Worm (Caenorhabditis elegans) whole organism, L3 larva: ENCODE data around the gene C49F8.1.

Experiments
- R02D3.7 ChIP-seq: fragments of 150-350 bp; optimal IDR thresholded peaks from 2 replicates; lab custom pipeline; 2014; ENCODE audit warnings: missing biosample characterization, missing genetic modification characterization
- ZK546.5 ChIP-seq: sonication (generic microtip); optimal IDR thresholded peaks from 2 replicates; lab custom pipeline; 2017; ENCODE audit warnings: missing biosample characterization, missing genetic modification characterization
- aly-2 ChIP-seq: fragments of 150-350 bp; optimal IDR thresholded peaks from 2 replicates; lab custom pipeline; 2014; ENCODE audit warnings: missing biosample characterization, missing genetic modification characterization
- ama-1 ChIP-seq: fragments of 150-350 bp; optimal IDR thresholded peaks from 2 replicates; lab custom pipeline; 2018
- ceh-82 ChIP-seq: fragments of 150-350 bp; optimal IDR thresholded peaks from 2 replicates; lab custom pipeline; 2014; ENCODE audit warnings: missing biosample characterization, missing genetic modification characterization
- ceh-9 ChIP-seq: sonication (generic microtip); optimal IDR thresholded peaks from 2 replicates; lab custom pipeline; 2018; ENCODE audit warnings: missing biosample characterization, missing genetic modification characterization
- daf-12 ChIP-seq: fragments of 150-350 bp; optimal IDR thresholded peaks from 2 replicates; lab custom pipeline; 2014; ENCODE audit warnings: missing biosample characterization, missing genetic modification reagents, missing genetic modification characterization
- egl-27 ChIP-seq: sonication (generic microtip); optimal IDR thresholded peaks from 4 replicates; lab custom pipeline; 2017; ENCODE audit warnings: missing biosample characterization, missing genetic modification reagents, missing genetic modification characterization
- egl-5 ChIP-seq: fragments of 150-350 bp; optimal IDR thresholded peaks from 2 replicates; lab custom pipeline; 2017; ENCODE audit warnings: missing biosample characterization, missing genetic modification reagents, missing genetic modification characterization, inconsistent platforms
- elt-1 ChIP-seq: fragments of 150-350 bp; optimal IDR thresholded peaks from 2 replicates; lab custom pipeline; 2014; ENCODE audit warnings: missing biosample characterization, missing genetic modification characterization
- elt-2 ChIP-seq: sonication (generic microtip); optimal IDR thresholded peaks from 2 replicates; lab custom pipeline; 2016; ENCODE audit warnings: missing genetic modification reagents, mild to moderate bottlenecking, missing genetic modification characterization, missing compliant biosample characterization
- elt-3 ChIP-seq, 3 experiments: fragments of 150-350 bp in 1 of 3; sonication (generic microtip) in 2 of 3; optimal IDR thresholded peaks; 2 replicates in 2 of 3; 4 replicates in 1 of 3; lab custom pipeline; 2014 to 2017; ENCODE audit warnings: missing biosample characterization in 3 of 3, missing genetic modification characterization in 3 of 3
- eor-1 ChIP-seq, 2 experiments: fragments of 150-350 bp; optimal IDR thresholded peaks; 2 replicates each; lab custom pipeline; 2014 to 2018; ENCODE audit warnings: missing biosample characterization in 2 of 2, missing genetic modification characterization in 2 of 2
- fkh-10 ChIP-seq: sonication (generic microtip); optimal IDR thresholded peaks from 2 replicates; lab custom pipeline; 2017; ENCODE audit warnings: missing biosample characterization, missing genetic modification reagents, missing genetic modification characterization
- fkh-2 ChIP-seq: fragments of 150-350 bp; optimal IDR thresholded peaks from 2 replicates; lab custom pipeline; 2014; ENCODE audit warnings: missing biosample characterization, missing genetic modification reagents, missing genetic modification characterization
- fos-1 ChIP-seq: fragments of 150-350 bp; optimal IDR thresholded peaks from 2 replicates; lab custom pipeline; 2014; ENCODE audit warnings: missing biosample characterization, missing genetic modification characterization
- jun-1 ChIP-seq: fragments of 150-350 bp; optimal IDR thresholded peaks from 2 replicates; lab custom pipeline; 2014; ENCODE audit warnings: missing biosample characterization, missing genetic modification reagents, missing genetic modification characterization
- lin-15B ChIP-seq: fragments of 150-350 bp; optimal IDR thresholded peaks from 2 replicates; lab custom pipeline; 2014; ENCODE audit warnings: missing biosample characterization, missing genetic modification characterization
- lin-39 ChIP-seq: fragments of 150-350 bp; optimal IDR thresholded peaks from 2 replicates; lab custom pipeline; 2018; ENCODE audit warnings: missing biosample characterization, missing genetic modification reagents, missing genetic modification characterization
- lsy-12 ChIP-seq: sonication (generic microtip); optimal IDR thresholded peaks from 2 replicates; lab custom pipeline; 2016; ENCODE audit warnings: mild to moderate bottlenecking, missing genetic modification characterization, missing compliant biosample characterization
- mdl-1 ChIP-seq: fragments of 150-350 bp; optimal IDR thresholded peaks from 2 replicates; lab custom pipeline; 2014; ENCODE audit warnings: missing biosample characterization, missing genetic modification characterization
- mml-1 ChIP-seq: fragments of 150-350 bp; sonication (generic microtip); optimal IDR thresholded peaks from 3 replicates; lab custom pipeline; 2014; ENCODE audit warnings: missing biosample characterization, missing genetic modification characterization
- nfya-1 ChIP-seq: sonication (generic microtip); optimal IDR thresholded peaks from 2 replicates; lab custom pipeline; 2017; ENCODE audit warnings: missing genetic modification characterization, mild to moderate bottlenecking, missing compliant biosample characterization, antibody characterized with exemption, moderate library complexity; ENCODE audit not compliant: insufficient read depth
- nhr-11 ChIP-seq: fragments of 150-350 bp; optimal IDR thresholded peaks from 2 replicates; lab custom pipeline; 2014; ENCODE audit warnings: missing biosample characterization, missing genetic modification characterization
- nhr-12 ChIP-seq: fragments of 150-350 bp; optimal IDR thresholded peaks from 2 replicates; lab custom pipeline; 2014; ENCODE audit warnings: missing biosample characterization, missing genetic modification characterization
- nhr-23 ChIP-seq: fragments of 150-350 bp; optimal IDR thresholded peaks from 2 replicates; lab custom pipeline; 2014; ENCODE audit warnings: missing biosample characterization, missing genetic modification reagents, missing genetic modification characterization
- nhr-237 ChIP-seq: fragments of 150-350 bp; optimal IDR thresholded peaks from 2 replicates; lab custom pipeline; 2014; ENCODE audit warnings: missing biosample characterization, missing genetic modification characterization
- nhr-25 ChIP-seq: sonication (generic microtip); optimal IDR thresholded peaks from 2 replicates; lab custom pipeline; 2017; ENCODE audit warnings: missing biosample characterization, missing genetic modification characterization
- nhr-28 ChIP-seq: fragments of 150-350 bp; optimal IDR thresholded peaks from 2 replicates; lab custom pipeline; 2014; ENCODE audit warnings: missing biosample characterization, missing genetic modification characterization
- nhr-43 ChIP-seq: sonication (generic microtip); optimal IDR thresholded peaks from 2 replicates; lab custom pipeline; 2016; ENCODE audit warnings: mild to moderate bottlenecking, missing genetic modification characterization, missing compliant biosample characterization; ENCODE audit not compliant: poor library complexity, severe bottlenecking
- nhr-67 ChIP-seq: fragments of 150-350 bp; optimal IDR thresholded peaks from 2 replicates; lab custom pipeline; 2014; ENCODE audit warnings: missing biosample characterization, missing genetic modification characterization
- nhr-76 ChIP-seq: fragments of 150-350 bp; sonication (generic microtip); optimal IDR thresholded peaks from 5 replicates; lab custom pipeline; 2014; ENCODE audit warnings: missing biosample characterization, missing genetic modification characterization
- nhr-77 ChIP-seq: fragments of 150-350 bp; optimal IDR thresholded peaks from 2 replicates; lab custom pipeline; 2014; ENCODE audit warnings: missing biosample characterization, missing genetic modification characterization
- pha-4 ChIP-seq: fragments of 150-350 bp; optimal IDR thresholded peaks from 2 replicates; lab custom pipeline; 2014; ENCODE audit warnings: missing biosample characterization, missing genetic modification reagents, missing genetic modification characterization
- pqm-1 ChIP-seq: fragments of 150-350 bp; optimal IDR thresholded peaks from 2 replicates; lab custom pipeline; 2017; ENCODE audit warnings: missing biosample characterization, missing genetic modification characterization, inconsistent platforms
- sea-2 ChIP-seq: fragments of 150-350 bp; sonication (generic microtip); optimal IDR thresholded peaks from 4 replicates; lab custom pipeline; 2014; ENCODE audit warnings: missing biosample characterization, missing genetic modification reagents, missing genetic modification characterization
- skn-1 ChIP-seq: fragments of 150-350 bp; optimal IDR thresholded peaks from 2 replicates; lab custom pipeline; 2014; ENCODE audit warnings: missing biosample characterization, missing genetic modification characterization
- snpc-4 ChIP-seq: fragments of 150-350 bp; optimal IDR thresholded peaks from 2 replicates; lab custom pipeline; 2014; ENCODE audit warnings: missing biosample characterization, missing genetic modification characterization
- tbx-2 ChIP-seq: sonication (generic microtip); optimal IDR thresholded peaks from 2 replicates; lab custom pipeline; 2016; ENCODE audit warnings: mild to moderate bottlenecking, missing genetic modification characterization, missing compliant biosample characterization
- unc-39 ChIP-seq: sonication (generic microtip); optimal IDR thresholded peaks from 4 replicates; lab custom pipeline; 2017; ENCODE audit warnings: missing biosample characterization, missing genetic modification characterization
- unc-62 ChIP-seq: fragments of 150-350 bp; sonication (generic microtip); optimal IDR thresholded peaks from 4 replicates; lab custom pipeline; 2014; ENCODE audit warnings: missing biosample characterization, missing genetic modification reagents, missing genetic modification characterization
- zag-1 ChIP-seq: fragments of 150-350 bp; optimal IDR thresholded peaks from 2 replicates; lab custom pipeline; 2014; ENCODE audit warnings: missing biosample characterization, missing genetic modification characterization
- ztf-11 ChIP-seq: fragments of 150-350 bp; optimal IDR thresholded peaks from 2 replicates; lab custom pipeline; 2014; ENCODE audit warnings: missing biosample characterization, missing genetic modification characterization
- ztf-4 ChIP-seq: fragments of 150-350 bp; optimal IDR thresholded peaks from 2 replicates; lab custom pipeline; 2014; ENCODE audit warnings: missing biosample characterization, missing genetic modification characterization

Gene C49F8.1

DNA sequence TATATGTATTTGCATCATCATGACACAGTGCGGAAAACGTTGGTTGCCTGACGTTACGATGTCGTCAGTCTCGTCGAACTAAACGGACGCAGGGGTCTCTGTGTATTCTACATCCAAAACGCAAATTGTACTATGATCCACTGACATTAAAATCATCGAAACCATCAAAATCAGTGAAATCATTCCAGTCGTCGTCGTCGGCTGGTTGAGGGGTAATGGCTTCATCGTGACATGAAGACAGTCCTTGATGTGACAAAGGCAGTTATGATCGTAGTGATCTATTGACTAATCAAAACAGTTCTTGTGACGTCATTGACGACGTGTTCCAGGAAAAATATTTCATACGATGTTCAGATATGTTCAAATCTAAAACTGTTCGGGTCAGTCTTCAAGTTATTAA lies 7.1 kb downstream of the C49F8.1 start:
- TF ChIP-seq nhr-25 (tag; lab: Kevin White, UChicago) = peak; percentile 44
- TF ChIP-seq snpc-4 (tag; lab: Kevin White, UChicago) = no peak
- peak; percentile 79 for TF ChIP-seq nhr-43 (tag; lab: Kevin White, UChicago)

DNA sequence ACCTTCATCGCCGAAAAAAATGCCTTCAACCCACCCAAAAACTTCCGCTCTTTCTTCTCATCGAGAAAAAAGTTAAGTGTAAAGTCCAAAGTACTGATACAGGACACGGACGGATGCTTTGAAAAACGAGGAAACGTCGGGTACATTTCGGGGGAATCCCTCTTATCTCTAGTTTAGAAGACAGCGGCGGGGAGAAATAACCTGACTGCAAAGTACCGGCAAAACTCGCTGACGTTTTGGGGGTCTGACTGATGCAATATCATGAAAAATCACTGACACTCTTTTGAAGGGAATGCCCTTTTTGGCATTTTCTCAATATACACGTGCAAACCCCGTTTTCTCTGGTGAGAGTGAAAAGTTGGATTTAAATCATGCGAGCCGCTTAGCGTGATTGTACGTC lies 8.3 kb downstream of the C49F8.1 start:
- TF ChIP-seq eor-1 (tag; optimal IDR thresholded peaks at IDR 0.05; lab: Kevin White, UChicago) = no peak
- peak; percentile 45 for TF ChIP-seq nhr-11
- no peak for TF ChIP-seq skn-1
- peak; percentile 85 for TF ChIP-seq egl-27 (tag; lab: Kevin White, UChicago)
- peak; percentile 87 for TF ChIP-seq jun-1 (tag; lab: Kevin White, UChicago)
- TF ChIP-seq sea-2 (GFP tag; lab: Kevin White, UChicago) = no peak
- peak; percentile 83 for TF ChIP-seq elt-2 (tag; lab: Kevin White, UChicago)
- no peak for TF ChIP-seq egl-5 (tag; lab: Kevin White, UChicago)
- TF ChIP-seq elt-1 (tag; lab: Kevin White, UChicago) = no peak
- TF ChIP-seq lin-15B (tag; lab: Kevin White, UChicago) = no peak
- no peak for TF ChIP-seq fkh-2
- TF ChIP-seq lin-39 (tag; lab: Kevin White, UChicago) = no peak
- TF ChIP-seq elt-3 (tag; optimal IDR thresholded peaks at IDR 0.05; lab: Kevin White, UChicago) = peak in 1 of 3 experiments; percentile 75
- TF ChIP-seq nhr-43 (tag; lab: Kevin White, UChicago) = peak; percentile 90
- TF ChIP-seq nfya-1 = peak; percentile 44
- no peak for TF ChIP-seq fos-1 (tag; lab: Kevin White, UChicago)
- no peak for TF ChIP-seq ceh-82 (tag; lab: Kevin White, UChicago)
- no peak for TF ChIP-seq daf-12 (tag; lab: Kevin White, UChicago)
- no peak for TF ChIP-seq nhr-67 (tag; lab: Kevin White, UChicago)
- TF ChIP-seq lsy-12 (tag; lab: Kevin White, UChicago) = peak; percentile 24
- peak; percentile 21 for TF ChIP-seq pha-4 (tag; lab: Kevin White, UChicago)
- peak; percentile 87 for TF ChIP-seq nhr-23 (tag; lab: Kevin White, UChicago)
- TF ChIP-seq snpc-4 (tag; lab: Kevin White, UChicago) = no peak
- peak; percentile 87 for TF ChIP-seq nhr-25 (tag; lab: Kevin White, UChicago)
- TF ChIP-seq R02D3.7 (tag; lab: Kevin White, UChicago) = peak; percentile 45
- peak; percentile 86 for TF ChIP-seq mdl-1 (tag; lab: Kevin White, UChicago)
- no peak for TF ChIP-seq nhr-237
- peak; percentile 60 for TF ChIP-seq tbx-2
- peak; percentile 71 for TF ChIP-seq pqm-1 (tag; lab: Kevin White, UChicago)
- peak; percentile 14 for TF ChIP-seq mml-1 (tag; lab: Kevin White, UChicago)
- TF ChIP-seq ceh-9 (tag; lab: Kevin White, UChicago) = no peak
- TF ChIP-seq ztf-4 (tag; lab: Kevin White, UChicago) = no peak
- TF ChIP-seq ZK546.5 (tag; lab: Kevin White, UChicago) = no peak
- no peak for TF ChIP-seq nhr-77
- no peak for TF ChIP-seq nhr-12 (tag; lab: Kevin White, UChicago)
- TF ChIP-seq nhr-28 (tag; lab: Kevin White, UChicago) = no peak
- TF ChIP-seq unc-62 = peak; percentile 68
- TF ChIP-seq nhr-76 = peak; percentile 43
- no peak for TF ChIP-seq ama-1 (lab: Kevin White, UChicago)
- TF ChIP-seq zag-1 (tag; lab: Kevin White, UChicago) = no peak
- TF ChIP-seq, all 47 proteins: peak for 18

DNA sequence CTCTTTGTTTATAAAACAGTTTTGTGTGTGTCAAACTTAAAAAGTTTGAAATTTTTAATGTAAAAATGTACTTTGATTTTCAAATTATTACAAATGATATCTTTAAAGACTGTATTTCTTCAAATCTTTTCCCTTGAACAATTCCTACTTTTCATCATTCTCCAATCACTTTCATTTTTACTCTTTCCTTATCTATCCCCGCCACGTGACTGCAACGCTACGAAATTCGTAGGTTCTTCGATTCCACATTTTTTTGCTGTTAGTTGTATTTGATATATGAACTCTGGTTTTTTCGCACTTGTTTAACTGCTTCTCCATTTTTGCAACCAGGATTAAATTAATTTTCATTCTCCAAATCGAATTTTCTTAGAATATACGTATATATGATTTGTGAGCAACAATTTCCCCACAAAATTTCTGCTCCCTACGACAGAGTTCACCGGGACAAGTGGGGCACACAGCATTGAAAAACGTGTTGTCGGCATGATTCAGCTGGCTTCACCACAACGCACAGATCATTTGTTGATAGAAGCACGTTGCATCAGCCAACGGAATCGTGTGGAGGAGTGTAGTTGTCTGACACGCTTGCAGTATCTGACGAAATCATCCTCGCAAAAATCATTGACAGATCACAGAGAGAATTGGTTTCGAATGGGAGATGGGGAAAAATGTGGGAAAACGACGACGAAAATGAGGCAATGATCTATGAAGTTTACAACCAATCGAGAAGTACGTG lies 10.0 kb downstream of the C49F8.1 start:
- TF ChIP-seq mml-1 (tag; lab: Kevin White, UChicago) = no peak
- no peak for TF ChIP-seq fos-1 (tag; lab: Kevin White, UChicago)
- TF ChIP-seq ZK546.5 (tag; lab: Kevin White, UChicago) = no peak
- TF ChIP-seq nhr-11 = peak; percentile 85
- TF ChIP-seq egl-27 (tag; lab: Kevin White, UChicago) = peak; percentile 51
- TF ChIP-seq egl-5 (tag; lab: Kevin White, UChicago) = peak; percentile 33
- TF ChIP-seq pqm-1 (tag; lab: Kevin White, UChicago) = no peak
- peak; percentile 27 for TF ChIP-seq nhr-76
- TF ChIP-seq skn-1 = no peak
- TF ChIP-seq aly-2 (tag; lab: Kevin White, UChicago) = no peak
- TF ChIP-seq tbx-2 = peak; percentile 17
- peak; percentile 73 for TF ChIP-seq elt-2 (tag; lab: Kevin White, UChicago)
- no peak for TF ChIP-seq unc-39 (tag; lab: Kevin White, UChicago)
- no peak for TF ChIP-seq ztf-11 (tag; lab: Kevin White, UChicago)
- TF ChIP-seq fkh-2 = no peak
- peak; percentile 20 for TF ChIP-seq jun-1 (tag; lab: Kevin White, UChicago)
- TF ChIP-seq ztf-4 (tag; lab: Kevin White, UChicago) = no peak
- no peak for TF ChIP-seq sea-2 (GFP tag; lab: Kevin White, UChicago)
- TF ChIP-seq eor-1 (tag; optimal IDR thresholded peaks at IDR 0.05; lab: Kevin White, UChicago) = no peak
- no peak for TF ChIP-seq ceh-9 (tag; lab: Kevin White, UChicago)
- TF ChIP-seq nhr-12 (tag; lab: Kevin White, UChicago) = no peak
- no peak for TF ChIP-seq pha-4 (tag; lab: Kevin White, UChicago)
- TF ChIP-seq lsy-12 (tag; lab: Kevin White, UChicago) = no peak
- no peak for TF ChIP-seq elt-3 (tag; optimal IDR thresholded peaks at IDR 0.05; lab: Kevin White, UChicago)
- TF ChIP-seq snpc-4 (tag; lab: Kevin White, UChicago) = no peak
- peak; percentile 46 for TF ChIP-seq nhr-23 (tag; lab: Kevin White, UChicago)
- peak; percentile 39 for TF ChIP-seq nfya-1
- TF ChIP-seq zag-1 (tag; lab: Kevin White, UChicago) = no peak
- no peak for TF ChIP-seq daf-12 (tag; lab: Kevin White, UChicago)
- peak; percentile 84 for TF ChIP-seq nhr-43 (tag; lab: Kevin White, UChicago)
- TF ChIP-seq unc-62 = no peak
- TF ChIP-seq fkh-10 (GFP tag; lab: Kevin White, UChicago) = no peak
